Fruit fly (Drosophila melanogaster) whole organism, wandering third instar larva: Measurements from ENCODE around the gene CG18249.

ENCODE experiments used
- Hnf4 ChIP-seq: fragments of 200-800 bp; sonication (Bioruptor generic); optimal IDR thresholded peaks from 2 replicates; lab custom pipeline; 2016; ENCODE audit warnings: missing biosample characterization, mild to moderate bottlenecking, missing genetic modification characterization
- foxo ChIP-seq, 2 experiments: fragments of 200-800 bp; sonication (Bioruptor generic); optimal IDR thresholded peaks; 2 replicates in 1 of 2; 3 replicates in 1 of 2; lab custom pipeline; 2016 to 2017; ENCODE audit warnings: missing biosample characterization in 2 of 2, missing genetic modification characterization in 2 of 2
- psq ChIP-seq: fragments of 200-800 bp; sonication (Bioruptor generic); optimal IDR thresholded peaks from 3 replicates; lab custom pipeline; 2017; ENCODE audit warnings: missing biosample characterization, mild to moderate bottlenecking, missing genetic modification characterization, moderate library complexity
- rgr ChIP-seq: fragments of 200-800 bp; sonication (Bioruptor generic); optimal IDR thresholded peaks from 3 replicates; lab custom pipeline; 2016; ENCODE audit warnings: missing biosample characterization, mild to moderate bottlenecking, missing genetic modification characterization
- sv ChIP-seq: fragments of 200-800 bp; sonication (Bioruptor generic); optimal IDR thresholded peaks from 3 replicates; lab custom pipeline; 2016; ENCODE audit warnings: missing biosample characterization, missing genetic modification characterization
- tai ChIP-seq: sonication (Bioruptor generic); optimal IDR thresholded peaks from 2 replicates; lab custom pipeline; 2016; ENCODE audit warnings: missing biosample characterization, missing genetic modification characterization

DNA sequence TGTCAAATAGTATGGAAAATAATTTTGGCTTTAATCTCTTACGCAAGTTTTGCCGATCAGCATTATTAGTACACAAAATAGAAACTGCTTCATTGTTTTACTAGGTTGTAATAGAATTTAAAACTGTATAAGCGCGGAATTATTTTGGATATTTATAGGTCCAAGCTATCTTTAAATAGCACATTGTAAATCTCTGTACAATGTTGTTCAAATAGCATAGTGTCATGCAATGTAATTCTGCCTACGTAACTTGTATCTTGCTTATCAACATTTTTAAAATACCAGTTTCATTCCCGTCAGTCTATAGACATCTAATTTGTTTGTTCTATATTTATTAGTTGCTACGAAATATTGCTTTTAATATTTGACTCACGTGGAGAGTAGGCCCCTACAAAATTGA lies 15.2 kb upstream of the CG18249 start, which contains the start of gene CheA84a:
- TF ChIP-seq sv (GFP tag; lab: Kevin White, UChicago) (no peak), Hnf4 (GFP tag; lab: Kevin White, UChicago) (no peak), tai (no peak), rgr (GFP tag; lab: Kevin White, UChicago) (no peak), psq (GFP tag; lab: Kevin White, UChicago) (no peak), foxo (GFP tag; optimal IDR thresholded peaks at IDR 0.05; lab: Kevin White, UChicago) (no peak)
